Worm (Caenorhabditis elegans) whole organism, L2 larva: ENCODE results near the gene rpb-2.

Experiments
- ceh-82 ChIP-seq: fragments of 150-350 bp; optimal IDR thresholded peaks from 2 replicates; lab custom pipeline; 2014; ENCODE audit warnings: missing biosample characterization, missing genetic modification characterization
- fos-1 ChIP-seq: fragments of 150-350 bp; optimal IDR thresholded peaks from 2 replicates; lab custom pipeline; 2014; ENCODE audit warnings: missing biosample characterization, missing genetic modification characterization
- lsy-2 ChIP-seq, 2 experiments: fragments of 150-350 bp in 1 of 2; sonication (generic microtip) in 1 of 2; optimal IDR thresholded peaks; 2 replicates each; lab custom pipeline; 2014 to 2017; ENCODE audit warnings: missing biosample characterization in 2 of 2, missing genetic modification characterization in 2 of 2
- mab-5 ChIP-seq: fragments of 150-350 bp; optimal IDR thresholded peaks from 2 replicates; lab custom pipeline; 2014; ENCODE audit warnings: missing biosample characterization, missing genetic modification characterization
- mdl-1 ChIP-seq, 2 experiments: fragments of 150-350 bp in 1 of 2; sonication (generic microtip) in 1 of 2; optimal IDR thresholded peaks; 2 replicates each; lab custom pipeline; 2017; ENCODE audit warnings: missing biosample characterization in 2 of 2, missing genetic modification characterization in 2 of 2
- nhr-11 ChIP-seq: fragments of 150-350 bp; optimal IDR thresholded peaks from 2 replicates; lab custom pipeline; 2014; ENCODE audit warnings: missing biosample characterization, missing genetic modification characterization
- nhr-237 ChIP-seq: fragments of 150-350 bp; optimal IDR thresholded peaks from 2 replicates; lab custom pipeline; 2014; ENCODE audit warnings: missing biosample characterization, missing genetic modification characterization
- skn-1 ChIP-seq: sonication (generic microtip); optimal IDR thresholded peaks from 2 replicates; lab custom pipeline; 2017; ENCODE audit warnings: missing biosample characterization, missing genetic modification characterization
- snpc-4 ChIP-seq: fragments of 150-350 bp; optimal IDR thresholded peaks from 2 replicates; lab custom pipeline; 2014; ENCODE audit warnings: missing biosample characterization, missing genetic modification characterization

DNA sequence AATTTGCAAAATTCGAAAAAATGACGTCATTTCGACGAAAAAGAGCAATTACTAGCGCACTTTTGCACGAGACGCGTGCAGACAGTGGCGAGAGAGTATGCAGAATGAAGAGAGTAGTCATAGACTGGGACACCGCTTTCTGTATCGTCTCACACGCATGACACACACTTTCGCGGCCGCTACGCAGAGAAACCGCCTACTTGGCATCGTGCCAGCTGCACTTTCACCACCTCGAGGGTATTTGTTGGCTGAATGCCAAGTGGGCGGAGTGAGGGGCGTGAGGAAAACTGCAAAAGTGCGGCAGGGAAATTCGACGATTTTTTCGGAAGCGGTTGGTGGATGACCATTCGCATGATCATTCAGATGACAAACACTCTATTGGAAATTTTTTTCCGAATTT lies 39.6 kb upstream of the rpb-2 start:
- TF ChIP-seq nhr-11 (tag; lab: Kevin White, UChicago): no peak
- TF ChIP-seq mdl-1 (tag; optimal IDR thresholded peaks at IDR 0.05; lab: Kevin White, UChicago): peak; percentile 94 to 99
- peak; percentile 87 for TF ChIP-seq nhr-237 (tag; lab: Kevin White, UChicago)
- TF ChIP-seq mab-5 (tag; lab: Kevin White, UChicago): peak; percentile 96
- TF ChIP-seq skn-1 (tag; lab: Kevin White, UChicago): peak; percentile 41
- peak; percentile 94 to 97 for TF ChIP-seq lsy-2 (tag; optimal IDR thresholded peaks at IDR 0.05; lab: Kevin White, UChicago)
- TF ChIP-seq snpc-4 (tag; lab: Kevin White, UChicago): peak; percentile 89
- TF ChIP-seq fos-1: peak; percentile 100
- peak; percentile 92 for TF ChIP-seq ceh-82 (tag; lab: Kevin White, UChicago)
